Worm (Caenorhabditis elegans): ENCODE data around the gene C31B8.12.

C31B8.12 gene

DNA sequence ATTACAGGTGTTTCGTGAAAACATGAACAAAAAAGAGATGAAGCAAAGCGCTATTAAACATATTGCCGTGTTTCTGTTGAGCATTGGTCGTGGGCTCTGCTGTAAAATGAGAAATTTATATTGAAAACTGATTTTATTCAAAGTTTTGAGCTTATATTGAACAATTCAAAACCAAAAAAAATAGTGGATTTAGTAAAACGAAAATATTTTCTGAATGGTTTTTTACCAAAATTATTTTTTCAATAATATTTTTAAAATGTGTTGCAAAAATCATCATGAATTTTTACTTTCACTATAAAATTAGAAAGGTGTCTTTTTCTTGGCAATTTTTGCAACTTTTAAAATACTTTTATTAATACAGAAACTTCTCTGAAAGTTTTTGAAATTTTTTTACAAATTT, 24.2 kb downstream of the C31B8.12 start, which contains the start of gene C31B8.7:
TSS of gene C31B8.7 (minus strand) at position 101 of the 400 bp plus-strand sequence.
- TF ChIP-seq mes-4 (tag; optimal IDR thresholded peaks at IDR 0.05) (no peak), ztf-22 (GFP tag; optimal IDR thresholded peaks at IDR 0.05) (no peak), egl-44 (GFP tag; IDR thresholded peaks at IDR 0.05) (no peak), cebp-1 (GFP tag; IDR thresholded peaks at IDR 0.05) (no peak), cebp-1 (tag; optimal IDR thresholded peaks at IDR 0.05) (no peak), madf-8 (GFP tag; conservative IDR thresholded peaks at IDR 0.05) (no peak), mel-28 (tag; optimal IDR thresholded peaks at IDR 0.05; ENCODE audit: borderline replicate concordance) (no peak), F55B11.4 (tag; optimal IDR thresholded peaks at IDR 0.05; ENCODE audit: borderline replicate concordance, insufficient read depth) (no peak), ceh-40 (GFP tag; IDR thresholded peaks at IDR 0.05) (no peak), B0336.3 (GFP tag; IDR thresholded peaks at IDR 0.05) (no peak), Y53F4B.3 (GFP tag; IDR thresholded peaks at IDR 0.05) (no peak), rpc-1 (optimal IDR thresholded peaks at IDR 0.05) (no peak), rpc-1 (tag; optimal IDR thresholded peaks at IDR 0.05) (no peak), ztf-28 (GFP tag; IDR thresholded peaks at IDR 0.05) (no peak)

DNA sequence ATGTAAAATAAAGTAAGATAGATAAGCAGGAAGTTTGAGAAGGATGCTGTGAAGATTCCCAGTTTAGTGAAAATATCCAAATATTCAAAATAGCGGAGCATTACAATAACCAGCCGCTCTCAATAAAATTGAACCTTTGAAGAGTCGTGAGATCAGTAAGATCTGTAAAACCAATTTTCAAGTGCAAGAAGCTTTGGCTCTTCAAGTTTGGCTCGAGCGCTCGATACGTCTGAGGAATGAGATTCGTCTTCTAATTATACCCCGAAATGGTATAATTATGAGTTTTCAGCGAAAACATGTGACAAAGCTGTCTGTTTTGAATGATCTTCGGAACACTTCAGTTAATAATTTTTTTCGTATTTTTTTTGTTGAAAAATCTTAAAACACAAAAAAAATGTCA, 27.6 kb downstream of the C31B8.12 start, which contains the start of gene str-46:
TSS of gene str-46 (minus strand) at position 101 of the 400 bp plus-strand sequence.
- TF ChIP-seq madf-6 (GFP tag; IDR thresholded peaks at IDR 0.05) = no peak
- no peak for TF ChIP-seq attf-5 (GFP tag; optimal IDR thresholded peaks at IDR 0.05)
- TF ChIP-seq gei-17 (GFP tag; optimal IDR thresholded peaks at IDR 0.05) = no peak
- TF ChIP-seq dpl-1 (GFP tag; optimal IDR thresholded peaks at IDR 0.05) = no peak

DNA sequence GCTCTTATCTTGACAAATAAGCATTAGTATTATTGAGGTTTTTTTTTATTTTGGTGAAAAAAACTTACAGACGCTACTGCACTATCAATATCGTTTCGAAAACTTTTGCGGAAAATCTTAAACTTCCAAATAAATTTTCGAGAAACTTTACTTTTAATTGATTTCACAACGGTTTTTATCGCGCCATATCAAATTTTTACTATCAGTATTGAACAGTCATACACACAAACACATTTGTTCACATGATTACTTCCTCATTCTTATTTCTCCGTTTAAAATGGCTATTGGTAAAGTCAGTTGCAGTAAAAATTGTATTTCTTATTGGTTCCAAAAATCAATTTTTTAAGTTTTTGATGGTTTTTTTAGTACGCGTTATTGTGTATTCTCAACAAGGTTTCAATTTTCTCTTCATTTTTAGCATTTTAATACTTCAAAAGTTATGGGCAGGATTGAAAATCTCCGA, 31.2 kb downstream of the C31B8.12 start, which contains the start of gene pals-32:
TSS of gene pals-32 (plus strand) at position 413 of the 463 bp plus-strand sequence.
- TF ChIP-seq ztf-3 (GFP tag; optimal IDR thresholded peaks at IDR 0.05) (no peak), pha-4 (tag; optimal IDR thresholded peaks at IDR 0.05) (no peak), ceh-27 (GFP tag; optimal IDR thresholded peaks at IDR 0.05) (no peak), lsy-27 (tag; optimal IDR thresholded peaks at IDR 0.05; ENCODE audit: borderline replicate concordance, insufficient read depth) (no peak), xnd-1 (tag; optimal IDR thresholded peaks at IDR 0.05) (no peak), aptf-2 (GFP tag; conservative IDR thresholded peaks at IDR 0.05) (no peak), hlh-12 (tag; optimal IDR thresholded peaks at IDR 0.05) (no peak), hmg-20 (GFP tag; IDR thresholded peaks at IDR 0.05) (no peak), snpc-1.3 (tag; optimal IDR thresholded peaks at IDR 0.05; ENCODE audit: insufficient read depth) (no peak), F39B2.1 (GFP tag; IDR thresholded peaks at IDR 0.05) (no peak)

DNA sequence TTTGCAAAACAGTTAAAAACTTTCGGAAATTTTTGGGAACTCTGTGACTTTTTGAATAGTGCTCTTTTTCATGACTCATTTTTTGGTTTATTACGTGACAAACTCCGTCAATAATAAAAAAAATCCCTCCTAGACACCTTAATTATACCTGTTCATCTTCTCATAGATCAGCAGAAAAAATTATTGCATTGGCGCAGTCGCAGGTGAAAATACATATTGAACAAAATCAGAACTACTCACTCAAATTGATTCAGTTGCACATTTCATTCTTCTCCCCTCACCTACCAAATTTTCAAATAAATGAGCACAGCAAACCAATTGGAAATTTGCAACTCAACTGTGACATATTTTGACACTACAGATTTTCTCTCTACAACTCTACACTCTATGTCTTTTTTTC, 34.5 kb downstream of the C31B8.12 start, which contains the start of gene srh-127:
TSS of gene srh-127 (plus strand) at position 301 of the 400 bp plus-strand sequence.
- TF ChIP-seq fkh-3 (tag; optimal IDR thresholded peaks at IDR 0.05) (no peak), chd-7 (tag; optimal IDR thresholded peaks at IDR 0.05) (no peak), ceh-79 (tag; optimal IDR thresholded peaks at IDR 0.05) (no peak), ztf-3 (GFP tag; optimal IDR thresholded peaks at IDR 0.05) (no peak), nhr-27 (tag; optimal IDR thresholded peaks at IDR 0.05) (no peak), lsl-1 (GFP tag; optimal IDR thresholded peaks at IDR 0.05) (no peak), lsy-27 (tag; optimal IDR thresholded peaks at IDR 0.05; ENCODE audit: borderline replicate concordance, insufficient read depth) (no peak), gei-17 (GFP tag; optimal IDR thresholded peaks at IDR 0.05) (no peak), F52B5.7 (tag; optimal IDR thresholded peaks at IDR 0.05) (no peak), K12H6.12 (tag; optimal IDR thresholded peaks at IDR 0.05) (no peak)

Data from whole organism, young adult.